Worm (Caenorhabditis elegans) whole organism, late embryonic: ENCODE data around the gene unc-98.

Experiments
- ama-1 ChIP-seq: fragments of 150-350 bp; optimal IDR thresholded peaks from 2 replicates; lab custom pipeline; 2014
- ceh-2 ChIP-seq: sonication (generic microtip); optimal IDR thresholded peaks from 2 replicates; lab custom pipeline; 2016; ENCODE audit warnings: missing genotype, missing genetic modification characterization, missing compliant biosample characterization
- ceh-48 ChIP-seq: sonication (generic microtip); optimal IDR thresholded peaks from 2 replicates; lab custom pipeline; 2016; ENCODE audit warnings: missing genetic modification characterization, inconsistent platforms, missing compliant biosample characterization
- che-1 ChIP-seq: sonication (generic microtip); optimal IDR thresholded peaks from 2 replicates; lab custom pipeline; 2016; ENCODE audit warnings: mild to moderate bottlenecking, missing genetic modification characterization, missing compliant biosample characterization
- elt-2 ChIP-seq: sonication (generic microtip); optimal IDR thresholded peaks from 2 replicates; lab custom pipeline; 2016; ENCODE audit warnings: missing genetic modification reagents, missing genetic modification characterization, missing compliant biosample characterization
- lim-6 ChIP-seq: sonication (generic microtip); optimal IDR thresholded peaks from 2 replicates; lab custom pipeline; 2016; ENCODE audit warnings: missing genetic modification characterization, missing compliant biosample characterization
- nhr-11 ChIP-seq: fragments of 150-350 bp; optimal IDR thresholded peaks from 2 replicates; lab custom pipeline; 2014; ENCODE audit warnings: missing biosample characterization, missing genetic modification characterization
- tbx-2 ChIP-seq: sonication (generic microtip); optimal IDR thresholded peaks from 2 replicates; lab custom pipeline; 2016; ENCODE audit warnings: missing genetic modification characterization, missing compliant biosample characterization
- unc-3 ChIP-seq, 2 experiments: fragments of 200-800 bp in 1 of 2; sonication (Bioruptor generic) in 1 of 2; sonication (generic microtip) in 1 of 2; conservative IDR thresholded peaks in 1 of 2; optimal IDR thresholded peaks in 1 of 2; 2 replicates each; pipeline versions ENCODE4 v1.3.6 to Lab custom; 2016 to 2022; ENCODE audit warnings: missing compliant biosample characterization in 2 of 2, missing genetic modification characterization in 2 of 2, missing genetic modification reagents in 1 of 2

ce11 chrX:7546509-7546908 lies 26.9 kb downstream of the unc-98 start, which contains the start of gene col-174:
- TF ChIP-seq ceh-48 (no peak), ama-1 (lab: Kevin White, UChicago) (no peak), lim-6 (tag; lab: Kevin White, UChicago) (no peak), ceh-2 (tag; lab: Kevin White, UChicago) (no peak), elt-2 (no peak), tbx-2 (no peak), unc-3 (GFP tag; conservative IDR thresholded peaks at IDR 0.05; lab: Robert Waterston, UW) (no peak), unc-3 (tag; optimal IDR thresholded peaks at IDR 0.05; lab: Kevin White, UChicago) (no peak), nhr-11 (no peak), che-1 (no peak)
